Worm (Caenorhabditis elegans) whole organism, L4 larva: Measurements from ENCODE around the gene srr-3.
A peak's percentile ranks its signal among the peaks of the same experiment; 100 is the strongest.
"Not testable (repeated sequence)": the region's sequence is repeated elsewhere in the genome, so short reads cannot be mapped to it uniquely, and the experiment has no call there.

Experiments used
- D1046.2 ChIP-seq: fragments of 200-800 bp; sonication (Bioruptor generic); IDR thresholded peaks from 2 replicates; pipeline ENCODE4 v1.3.6; 2022; ENCODE audit warnings: missing genetic modification characterization, missing compliant biosample characterization
- F26F4.8 ChIP-seq: fragments of 200-800 bp; sonication (Bioruptor generic); conservative IDR thresholded peaks from 2 replicates; pipeline ENCODE4 v1.3.6; 2022; ENCODE audit warnings: missing genetic modification characterization, missing compliant biosample characterization
- F44E2.7 ChIP-seq: fragments of 200-800 bp; sonication (Bioruptor generic); IDR thresholded peaks from 2 replicates; pipeline ENCODE4 v2.1.2; 2022; ENCODE audit warnings: missing genetic modification characterization, missing compliant biosample characterization
- T26A8.4 ChIP-seq: fragments of 200-800 bp; sonication (Bioruptor generic); IDR thresholded peaks from 2 replicates; pipeline ENCODE4 v1.3.6; 2022; ENCODE audit warnings: missing genetic modification characterization, missing compliant biosample characterization
- Y105C5A.15 ChIP-seq: fragments of 200-800 bp; sonication (Bioruptor generic); IDR thresholded peaks from 2 replicates; pipeline ENCODE4 v1.3.6; 2022; ENCODE audit warnings: missing genetic modification characterization, missing compliant biosample characterization
- Y75B8A.6 ChIP-seq: fragments of 200-800 bp; sonication (Bioruptor generic); IDR thresholded peaks from 2 replicates; pipeline ENCODE4 v1.3.6; 2022; ENCODE audit warnings: missing genetic modification reagents, missing genetic modification characterization, missing compliant biosample characterization
- ZK337.2 ChIP-seq: fragments of 200-800 bp; sonication (Bioruptor generic); IDR thresholded peaks from 2 replicates; pipeline ENCODE4 v1.3.6; 2022; ENCODE audit warnings: missing genetic modification reagents, missing genetic modification characterization, missing compliant biosample characterization
- aly-2 ChIP-seq: sonication (generic microtip); optimal IDR thresholded peaks from 2 replicates; lab custom pipeline; 2018; ENCODE audit warnings: missing biosample characterization, missing genetic modification characterization
- arid-1 ChIP-seq: fragments of 200-800 bp; sonication (Bioruptor generic); conservative IDR thresholded peaks from 2 replicates; pipeline ENCODE4 v1.3.6; 2022; ENCODE audit warnings: missing genetic modification reagents, missing genetic modification characterization, missing compliant biosample characterization
- ceh-44 ChIP-seq: fragments of 200-800 bp; sonication (Bioruptor generic); IDR thresholded peaks from 2 replicates; pipeline ENCODE4 v1.3.6; 2022; ENCODE audit warnings: missing genetic modification reagents, missing genetic modification characterization, missing compliant biosample characterization
- daf-19 ChIP-seq: fragments of 200-800 bp; sonication (Bioruptor generic); conservative IDR thresholded peaks from 2 replicates; pipeline ENCODE4 v1.3.6; 2022; ENCODE audit warnings: missing genetic modification characterization, missing compliant biosample characterization
- dmd-8 ChIP-seq: fragments of 200-800 bp; sonication (Bioruptor generic); IDR thresholded peaks from 2 replicates; pipeline ENCODE4 v1.3.6; 2022; ENCODE audit warnings: missing genetic modification characterization, missing compliant biosample characterization
- dpl-1 ChIP-seq: fragments of 150-350 bp; optimal IDR thresholded peaks from 2 replicates; lab custom pipeline; 2014; ENCODE audit warnings: missing biosample characterization, missing genetic modification reagents, missing genetic modification characterization
- duxl-1 ChIP-seq: sonication (generic microtip); optimal IDR thresholded peaks from 2 replicates; lab custom pipeline; 2016; ENCODE audit warnings: mild to moderate bottlenecking, missing genetic modification characterization, moderate library complexity, missing compliant biosample characterization; ENCODE audit not compliant: poor library complexity
- dve-1 ChIP-seq: sonication (generic microtip); optimal IDR thresholded peaks from 2 replicates; lab custom pipeline; 2017; ENCODE audit warnings: antibody characterized with exemption, mild to moderate bottlenecking, missing genetic modification characterization, missing compliant biosample characterization; ENCODE audit not compliant: insufficient read depth
- egl-43 ChIP-seq: fragments of 200-800 bp; sonication (Bioruptor generic); IDR thresholded peaks from 2 replicates; pipeline ENCODE4 v1.3.6; 2022; ENCODE audit warnings: missing genetic modification reagents, missing genetic modification characterization, missing compliant biosample characterization
- fkh-10 ChIP-seq: fragments of 150-350 bp; optimal IDR thresholded peaks from 2 replicates; lab custom pipeline; 2014; ENCODE audit warnings: missing biosample characterization, missing genetic modification reagents, missing genetic modification characterization
- fos-1 ChIP-seq: fragments of 150-350 bp; optimal IDR thresholded peaks from 2 replicates; lab custom pipeline; 2014; ENCODE audit warnings: missing biosample characterization, missing genetic modification characterization
- gei-8 ChIP-seq: fragments of 200-800 bp; sonication (Bioruptor generic); optimal IDR thresholded peaks from 2 replicates; lab custom pipeline; 2018; ENCODE audit warnings: mild to moderate bottlenecking, missing genetic modification characterization, missing compliant biosample characterization
- hif-1 ChIP-seq, 2 experiments: sonication (generic microtip); optimal IDR thresholded peaks; 2 replicates each; lab custom pipeline; 2016 to 2017; ENCODE audit warnings: missing compliant biosample characterization in 2 of 2, missing genetic modification characterization in 2 of 2, missing genetic modification reagents in 2 of 2, missing genotype in 2 of 2, mild to moderate bottlenecking in 1 of 2
- jun-1 ChIP-seq: fragments of 150-350 bp; optimal IDR thresholded peaks from 2 replicates; lab custom pipeline; 2014; ENCODE audit warnings: missing biosample characterization, missing genetic modification reagents, missing genetic modification characterization
- lin-1 ChIP-seq: fragments of 200-800 bp; sonication (Bioruptor generic); IDR thresholded peaks from 2 replicates; pipeline ENCODE4 v1.3.6; 2022; ENCODE audit warnings: missing genetic modification reagents, missing genetic modification characterization, missing compliant biosample characterization
- lin-29 ChIP-seq: fragments of 200-800 bp; sonication (Bioruptor generic); IDR thresholded peaks from 2 replicates; pipeline ENCODE4 v1.3.6; 2022; ENCODE audit warnings: missing genetic modification reagents, missing genetic modification characterization, missing compliant biosample characterization
- lin-38 ChIP-seq: fragments of 200-800 bp; sonication (Bioruptor generic); IDR thresholded peaks from 2 replicates; pipeline ENCODE4 v1.3.6; 2022; ENCODE audit warnings: missing genetic modification reagents, missing genetic modification characterization, missing compliant biosample characterization
- lin-39 ChIP-seq: fragments of 150-350 bp; optimal IDR thresholded peaks from 2 replicates; lab custom pipeline; 2014; ENCODE audit warnings: missing biosample characterization, missing genetic modification reagents, missing genetic modification characterization
- mes-2 ChIP-seq: sonication (generic microtip); optimal IDR thresholded peaks from 2 replicates; lab custom pipeline; 2016; ENCODE audit warnings: missing genotype, mild to moderate bottlenecking, missing genetic modification characterization, missing compliant biosample characterization; ENCODE audit not compliant: poor library complexity, severe bottlenecking
- mxl-2 ChIP-seq: fragments of 200-800 bp; sonication (Bioruptor generic); conservative IDR thresholded peaks from 2 replicates; pipeline ENCODE4 v1.3.6; 2022; ENCODE audit warnings: missing genetic modification reagents, missing genetic modification characterization, missing compliant biosample characterization
- nhr-10 ChIP-seq: fragments of 150-350 bp; optimal IDR thresholded peaks from 2 replicates; lab custom pipeline; 2014; ENCODE audit warnings: missing biosample characterization, missing genetic modification characterization
- nhr-11 ChIP-seq: fragments of 150-350 bp; optimal IDR thresholded peaks from 2 replicates; lab custom pipeline; 2014; ENCODE audit warnings: missing biosample characterization, missing genetic modification characterization
- nhr-6 ChIP-seq: fragments of 150-350 bp; optimal IDR thresholded peaks from 2 replicates; lab custom pipeline; 2014; ENCODE audit warnings: missing biosample characterization, missing genetic modification characterization
- pha-4 ChIP-seq, 2 experiments: fragments of 150-350 bp in 1 of 2; fragments of 200-800 bp in 1 of 2; sonication (Bioruptor generic) in 1 of 2; IDR thresholded peaks in 1 of 2; optimal IDR thresholded peaks in 1 of 2; 2 replicates each; pipeline versions ENCODE4 v1.3.6 to Lab custom; 2014 to 2022; ENCODE audit warnings: missing genetic modification characterization in 2 of 2, missing genetic modification reagents in 2 of 2, missing biosample characterization in 1 of 2, missing compliant biosample characterization in 1 of 2
- pqm-1 ChIP-seq: sonication (generic microtip); optimal IDR thresholded peaks from 2 replicates; lab custom pipeline; 2017; ENCODE audit warnings: missing biosample characterization, missing genetic modification characterization
- set-16 ChIP-seq: fragments of 200-800 bp; sonication (Bioruptor generic); IDR thresholded peaks from 2 replicates; pipeline ENCODE4 v1.3.6; 2022; ENCODE audit warnings: missing genetic modification reagents, missing genetic modification characterization, missing compliant biosample characterization
- snpc-4 ChIP-seq: fragments of 150-350 bp; optimal IDR thresholded peaks from 2 replicates; lab custom pipeline; 2014; ENCODE audit warnings: missing biosample characterization, missing genetic modification characterization
- spr-1 ChIP-seq: sonication (generic microtip); optimal IDR thresholded peaks from 2 replicates; lab custom pipeline; 2016; ENCODE audit warnings: mild to moderate bottlenecking, missing genetic modification characterization, missing compliant biosample characterization
- spr-3 ChIP-seq: fragments of 200-800 bp; sonication (Bioruptor generic); optimal IDR thresholded peaks from 2 replicates; lab custom pipeline; 2018; ENCODE audit warnings: mild to moderate bottlenecking, missing genetic modification characterization, missing compliant biosample characterization
- tag-97 ChIP-seq: fragments of 200-800 bp; sonication (Bioruptor generic); IDR thresholded peaks from 2 replicates; pipeline ENCODE4 v1.3.6; 2022; ENCODE audit warnings: missing genetic modification characterization, missing compliant biosample characterization
- tra-1 ChIP-seq: fragments of 200-800 bp; sonication (Bioruptor generic); IDR thresholded peaks from 2 replicates; pipeline ENCODE4 v1.3.6; 2022; ENCODE audit warnings: missing genetic modification reagents, missing genetic modification characterization, missing compliant biosample characterization
- vab-7 ChIP-seq: fragments of 200-800 bp; sonication (Bioruptor generic); IDR thresholded peaks from 2 replicates; pipeline ENCODE4 v1.3.6; 2022; ENCODE audit warnings: missing genetic modification reagents, missing genetic modification characterization, missing compliant biosample characterization

srr-3 gene

ce11 chrV:16508667-16509066 is at the start of gene srr-3:
srr-3 (minus strand) TSS chrV:16508767.
- TF ChIP-seq nhr-11 (tag; lab: Kevin White, UChicago) = no peak
- TF ChIP-seq T26A8.4 (GFP tag; lab: Robert Waterston, UW) = no peak
- TF ChIP-seq tag-97 = no peak
- TF ChIP-seq, all 104 proteins: peak for 0

ce11 chrV:16552929-16553328 is 44.4 kb upstream of the srr-3 start, which contains the start of gene Y32B12B.4:
Y32B12B.4 (plus strand) TSS chrV:16553327.
- no peak for TF ChIP-seq lin-1
- no peak for TF ChIP-seq daf-19 (GFP tag; lab: Robert Waterston, UW)
- TF ChIP-seq set-16 = 0 out of 2 replicates have a peak, but pooled peaks have one; percentile 17
- no peak for TF ChIP-seq duxl-1 (tag; lab: Kevin White, UChicago)
- TF ChIP-seq fkh-10 (GFP tag; lab: Kevin White, UChicago) = no peak
- TF ChIP-seq egl-43 (GFP tag; lab: Robert Waterston, UW) = 0 out of 2 replicates have a peak, but pooled peaks have one; percentile 4
- no peak for TF ChIP-seq dmd-8
- 0 out of 2 replicates have a peak, but pooled peaks have one; percentile 6 for TF ChIP-seq vab-7 (GFP tag; lab: Robert Waterston, UW)
- TF ChIP-seq mes-2 (tag; lab: Kevin White, UChicago) = peak; percentile 72
- no peak for TF ChIP-seq ceh-44
- no peak for TF ChIP-seq jun-1 (tag; lab: Kevin White, UChicago)
- no peak for TF ChIP-seq tra-1
- no peak for TF ChIP-seq mxl-2 (GFP tag; lab: Robert Waterston, UW)
- no peak for TF ChIP-seq pqm-1 (tag; lab: Kevin White, UChicago)

- TF ChIP-seq hif-1 (tag; optimal IDR thresholded peaks at IDR 0.05; lab: Kevin White, UChicago) (no peak), fos-1 (tag; lab: Kevin White, UChicago) (no peak), lin-29 (GFP tag; lab: Robert Waterston, UW) (no peak), tag-97 (no peak), Y75B8A.6 (no peak), nhr-6 (tag; lab: Kevin White, UChicago) (no peak), lin-38 (GFP tag; lab: Robert Waterston, UW) (no peak), ZK337.2 (GFP tag; lab: Robert Waterston, UW) (no peak)
- TF ChIP-seq, all 104 proteins: peak for 0
Observed at ce11 chrV:16550680-16551079, 42.1 kb upstream of the srr-3 start, which contains the start of gene srbc-65. srbc-65 (plus strand) TSS chrV:16550980.

- 0 out of 2 replicates have a peak, but pooled peaks have one; percentile 19 for TF ChIP-seq pha-4 (GFP tag; IDR thresholded peaks at IDR 0.05; lab: Robert Waterston, UW)
- TF ChIP-seq pha-4 (tag; optimal IDR thresholded peaks at IDR 0.05; lab: Kevin White, UChicago) = not testable (repeated sequence)
Observed at ce11 chrV:16548013-16548655, 39.6 kb upstream of the srr-3 start.

ce11 chrV:16540657-16541056 is 32.1 kb upstream of the srr-3 start:
- TF ChIP-seq tag-97 (no peak), F26F4.8 (GFP tag; lab: Robert Waterston, UW) (no peak), spr-3 (GFP tag; lab: Kevin White, UChicago) (no peak), hif-1 (tag; optimal IDR thresholded peaks at IDR 0.05; lab: Kevin White, UChicago) (no peak), arid-1 (GFP tag; lab: Robert Waterston, UW) (no peak), ceh-44 (no peak), lin-38 (GFP tag; lab: Robert Waterston, UW) (0 out of 2 replicates have a peak, but pooled peaks have one; percentile 19)
- TF ChIP-seq, all 104 proteins: peak for 1

ce11 chrV:16539666-16540065 is 31.1 kb upstream of the srr-3 start:
- TF ChIP-seq D1046.2 (GFP tag; lab: Robert Waterston, UW) (no peak), jun-1 (tag; lab: Kevin White, UChicago) (no peak), mxl-2 (GFP tag; lab: Robert Waterston, UW) (no peak), fos-1 (tag; lab: Kevin White, UChicago) (no peak), snpc-4 (tag; lab: Kevin White, UChicago) (no peak), daf-19 (GFP tag; lab: Robert Waterston, UW) (no peak), dpl-1 (GFP tag; lab: Kevin White, UChicago) (no peak), set-16 (no peak), dve-1 (tag; lab: Kevin White, UChicago) (no peak), F44E2.7 (GFP tag; lab: Robert Waterston, UW) (no peak), aly-2 (tag; lab: Kevin White, UChicago) (no peak), nhr-10 (tag; lab: Kevin White, UChicago) (no peak), spr-1 (tag; lab: Kevin White, UChicago) (no peak), gei-8 (GFP tag; lab: Kevin White, UChicago) (no peak), Y105C5A.15 (GFP tag; lab: Robert Waterston, UW) (no peak), Y75B8A.6 (no peak), fkh-10 (GFP tag; lab: Kevin White, UChicago) (no peak), lin-39 (tag; lab: Kevin White, UChicago) (no peak)
